Worm (Caenorhabditis elegans): Measurements from ENCODE around the gene fbxa-5.

DNA sequence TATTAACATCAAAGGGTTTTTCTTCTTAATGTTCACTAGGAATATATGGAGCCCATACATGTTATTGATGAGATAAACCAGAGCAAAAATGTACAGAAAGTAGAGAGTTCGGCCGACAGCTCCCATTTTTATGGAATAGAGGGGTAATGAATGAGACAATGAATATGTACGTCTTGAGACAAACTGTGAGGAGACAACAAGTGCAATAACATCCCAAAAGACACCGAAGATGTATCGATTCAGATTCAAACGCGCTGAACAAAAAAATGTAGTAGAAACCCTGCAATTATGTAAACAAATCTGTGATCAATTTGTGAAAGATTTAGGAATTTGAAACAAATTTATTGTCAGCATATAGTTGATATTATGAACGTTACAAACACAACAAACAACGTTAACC is 6.9 kb upstream of the fbxa-5 start:
- no peak for TF ChIP-seq ceh-82 (tag; optimal IDR thresholded peaks at IDR 0.05)
- no peak for TF ChIP-seq nhr-237 (tag; optimal IDR thresholded peaks at IDR 0.05)
